Worm (Caenorhabditis elegans): Measurements from ENCODE around the gene gfi-3.

- TF ChIP-seq nfya-2 (GFP tag; IDR thresholded peaks at IDR 0.05) (no peak), madf-8 (GFP tag; conservative IDR thresholded peaks at IDR 0.05) (no peak), nhr-80 (tag; optimal IDR thresholded peaks at IDR 0.05) (no peak), snpc-1.3 (tag; optimal IDR thresholded peaks at IDR 0.05; ENCODE audit: insufficient read depth) (no peak), hlh-26 (GFP tag; conservative IDR thresholded peaks at IDR 0.05) (no peak), lin-26 (GFP tag; IDR thresholded peaks at IDR 0.05) (no peak), dpl-1 (GFP tag; optimal IDR thresholded peaks at IDR 0.05) (no peak), tlf-1 (GFP tag; optimal IDR thresholded peaks at IDR 0.05) (no peak)
Observed at ce11 chrX:14447910-14448309, 32.5 kb upstream of the gfi-3 start, which contains the start of gene jmjd-3.2.
